Fruit fly (Drosophila melanogaster) whole organism, adult: ENCODE results near the gene CG4271.

Experiments used
- CG5204 ChIP-seq: fragments of 200-800 bp; sonication (Bioruptor generic); optimal IDR thresholded peaks from 2 replicates; lab custom pipeline; 2016; ENCODE audit warnings: missing biosample characterization, missing genetic modification characterization
- Clk ChIP-seq: fragments of 200-800 bp; sonication (Bioruptor generic); optimal IDR thresholded peaks from 2 replicates; lab custom pipeline; 2017; ENCODE audit warnings: missing biosample characterization, missing genetic modification characterization
- cnc ChIP-seq, 2 experiments: fragments of >200 bp; optimal IDR thresholded peaks; 2 replicates each; lab custom pipeline; 2017

DNA sequence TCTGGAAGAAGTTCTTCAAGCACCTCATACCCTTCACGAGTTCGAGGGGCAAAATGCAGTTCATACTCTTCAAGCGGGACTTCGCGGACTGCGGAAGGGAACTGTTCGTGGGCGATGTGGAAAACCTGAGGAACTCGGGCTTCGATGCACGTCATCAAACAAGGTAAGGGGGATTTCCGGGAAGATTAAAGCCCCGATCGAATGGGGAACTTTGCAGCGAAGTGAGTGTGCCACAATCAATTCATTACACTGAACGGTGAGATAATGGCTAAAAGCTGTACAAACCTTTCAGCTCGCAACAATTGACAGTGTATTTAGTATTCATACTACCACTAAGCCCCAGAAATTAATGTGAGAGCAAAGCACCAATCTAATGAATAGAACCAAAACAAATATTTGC, 42.2 kb upstream of the CG4271 start:
- TF ChIP-seq CG5204 (GFP tag; lab: Kevin White, UChicago) (no peak), Clk (GFP tag; lab: Kevin White, UChicago) (no peak), cnc (optimal IDR thresholded peaks at IDR 0.05; lab: Kevin White, UChicago) (no peak)
